Worm (Caenorhabditis elegans) whole organism, L1 larva: ENCODE measurements around the gene cpsf-1.

Experiments used
- C16A3.4 ChIP-seq: fragments of 150-350 bp; optimal IDR thresholded peaks from 2 replicates; lab custom pipeline; 2014; ENCODE audit warnings: missing biosample characterization, missing genetic modification characterization
- C34B4.2 ChIP-seq: sonication (generic microtip); optimal IDR thresholded peaks from 2 replicates; lab custom pipeline; 2017; ENCODE audit warnings: mild to moderate bottlenecking, missing genetic modification characterization, missing compliant biosample characterization
- aha-1 ChIP-seq: fragments of 150-350 bp; optimal IDR thresholded peaks from 2 replicates; lab custom pipeline; 2014; ENCODE audit warnings: missing biosample characterization, missing genetic modification characterization
- alr-1 ChIP-seq: fragments of 200-800 bp; sonication (Bioruptor generic); optimal IDR thresholded peaks from 2 replicates; lab custom pipeline; 2018; ENCODE audit warnings: borderline replicate concordance, mild to moderate bottlenecking, missing genetic modification characterization, missing compliant biosample characterization
- blmp-1 ChIP-seq: fragments of 150-350 bp; optimal IDR thresholded peaks from 2 replicates; lab custom pipeline; 2014; ENCODE audit warnings: missing biosample characterization, missing genetic modification characterization
- ceh-88 ChIP-seq: fragments of 200-800 bp; sonication (Bioruptor generic); IDR thresholded peaks from 2 replicates; pipeline ENCODE4 v1.3.6; 2022; ENCODE audit warnings: missing genetic modification characterization, missing compliant biosample characterization
- ces-1 ChIP-seq: fragments of 150-350 bp; optimal IDR thresholded peaks from 2 replicates; lab custom pipeline; 2014; ENCODE audit warnings: missing biosample characterization, missing genetic modification reagents, missing genetic modification characterization
- dpl-1 ChIP-seq, 3 experiments: fragments of 150-350 bp in 2 of 3; sonication (generic microtip) in 1 of 3; optimal IDR thresholded peaks; 2 replicates each; lab custom pipeline; 2014 to 2017; ENCODE audit warnings: missing biosample characterization in 3 of 3, missing genetic modification characterization in 3 of 3, missing genetic modification reagents in 3 of 3
- dsc-1 ChIP-seq: sonication (generic microtip); optimal IDR thresholded peaks from 2 replicates; lab custom pipeline; 2016; ENCODE audit warnings: mild to moderate bottlenecking, missing genetic modification characterization, missing compliant biosample characterization
- efl-1 ChIP-seq, 4 experiments: fragments of 150-350 bp; optimal IDR thresholded peaks in 3 of 4; peaks in 1 of 4; 1 replicate in 1 of 4; 2 replicates in 3 of 4; lab custom pipeline; 2014; ENCODE audit warnings: missing biosample characterization in 2 of 4, missing genetic modification characterization in 2 of 4, missing genetic modification reagents in 2 of 4
- egl-13 ChIP-seq: sonication (generic microtip); optimal IDR thresholded peaks from 2 replicates; lab custom pipeline; 2016; ENCODE audit warnings: missing genotype, missing genetic modification reagents, missing genetic modification characterization, missing compliant biosample characterization
- elt-3 ChIP-seq, 6 experiments: fragments of 150-350 bp in 1 of 6; sonication (generic microtip); optimal IDR thresholded peaks; 2 replicates each; lab custom pipeline; 2017 to 2018; ENCODE audit warnings: missing biosample characterization in 6 of 6, missing genetic modification characterization in 6 of 6, inconsistent platforms in 1 of 6
- fkh-8 ChIP-seq: sonication (generic microtip); optimal IDR thresholded peaks from 2 replicates; lab custom pipeline; 2016; ENCODE audit warnings: mild to moderate bottlenecking, missing genetic modification characterization, missing compliant biosample characterization
- hlh-4 ChIP-seq: sonication (generic microtip); optimal IDR thresholded peaks from 2 replicates; lab custom pipeline; 2016; ENCODE audit warnings: mild to moderate bottlenecking, missing genetic modification characterization, missing compliant biosample characterization
- irx-1 ChIP-seq: sonication (generic microtip); optimal IDR thresholded peaks from 2 replicates; lab custom pipeline; 2016; ENCODE audit warnings: missing genetic modification characterization, missing compliant biosample characterization
- jun-1 ChIP-seq: fragments of 150-350 bp; optimal IDR thresholded peaks from 2 replicates; lab custom pipeline; 2014; ENCODE audit warnings: missing biosample characterization, missing genetic modification reagents, missing genetic modification characterization
- lin-13 ChIP-seq: fragments of 150-350 bp; optimal IDR thresholded peaks from 2 replicates; lab custom pipeline; 2014; ENCODE audit warnings: missing biosample characterization, missing genetic modification reagents, missing genetic modification characterization
- lin-14 ChIP-seq: fragments of 200-800 bp; sonication (Bioruptor generic); optimal IDR thresholded peaks from 2 replicates; lab custom pipeline; 2018; ENCODE audit warnings: mild to moderate bottlenecking, missing genetic modification characterization, moderate library complexity, missing compliant biosample characterization
- lin-15B ChIP-seq: fragments of 150-350 bp; sonication (generic microtip); optimal IDR thresholded peaks from 3 replicates; lab custom pipeline; 2014; ENCODE audit warnings: missing biosample characterization, missing genetic modification characterization
- lin-39 ChIP-seq: fragments of 150-350 bp; optimal IDR thresholded peaks from 2 replicates; lab custom pipeline; 2014; ENCODE audit warnings: missing biosample characterization, missing genetic modification reagents, missing genetic modification characterization
- lir-3 ChIP-seq: sonication (generic microtip); optimal IDR thresholded peaks from 2 replicates; lab custom pipeline; 2016; ENCODE audit warnings: mild to moderate bottlenecking, missing genetic modification characterization, moderate library complexity, missing compliant biosample characterization; ENCODE audit not compliant: poor library complexity
- mef-2 ChIP-seq: fragments of 150-350 bp; optimal IDR thresholded peaks from 2 replicates; lab custom pipeline; 2014; ENCODE audit warnings: missing biosample characterization, missing genetic modification characterization
- mep-1 ChIP-seq: fragments of 150-350 bp; optimal IDR thresholded peaks from 2 replicates; lab custom pipeline; 2014; ENCODE audit warnings: missing biosample characterization, missing genetic modification characterization
- nhr-12 ChIP-seq: sonication (generic microtip); optimal IDR thresholded peaks from 2 replicates; lab custom pipeline; 2017; ENCODE audit warnings: missing biosample characterization, missing genetic modification characterization
- nhr-19 ChIP-seq: fragments of 200-800 bp; sonication (Bioruptor generic); conservative IDR thresholded peaks from 2 replicates; pipeline ENCODE4 v1.3.6; 2022; ENCODE audit warnings: missing genetic modification characterization, missing compliant biosample characterization
- nhr-20 ChIP-seq: sonication (generic microtip); optimal IDR thresholded peaks from 2 replicates; lab custom pipeline; 2016; ENCODE audit warnings: mild to moderate bottlenecking, missing genetic modification characterization, missing compliant biosample characterization
- nhr-28 ChIP-seq: fragments of 150-350 bp; optimal IDR thresholded peaks from 2 replicates; lab custom pipeline; 2014; ENCODE audit warnings: missing biosample characterization, missing genetic modification characterization
- nhr-47 ChIP-seq: sonication (generic microtip); optimal IDR thresholded peaks from 2 replicates; lab custom pipeline; 2016; ENCODE audit warnings: mild to moderate bottlenecking, missing genetic modification characterization, moderate library complexity, missing compliant biosample characterization
- nhr-71 ChIP-seq: sonication (generic microtip); optimal IDR thresholded peaks from 2 replicates; lab custom pipeline; 2016; ENCODE audit warnings: mild to moderate bottlenecking, missing genetic modification characterization, moderate library complexity, missing compliant biosample characterization
- nhr-76 ChIP-seq: sonication (generic microtip); optimal IDR thresholded peaks from 2 replicates; lab custom pipeline; 2017; ENCODE audit warnings: missing biosample characterization, missing genetic modification characterization
- nhr-77 ChIP-seq: fragments of 150-350 bp; optimal IDR thresholded peaks from 2 replicates; lab custom pipeline; 2014; ENCODE audit warnings: missing biosample characterization, missing genetic modification characterization
- nhr-84 ChIP-seq: sonication (generic microtip); optimal IDR thresholded peaks from 2 replicates; lab custom pipeline; 2017; ENCODE audit warnings: missing biosample characterization, missing genetic modification characterization
- nhr-85 ChIP-seq: sonication (generic microtip); peaks from one replicate; lab custom pipeline; 2016; ENCODE audit warnings: missing genetic modification characterization, inconsistent platforms, missing compliant biosample characterization
- pag-3 ChIP-seq: sonication (generic microtip); optimal IDR thresholded peaks from 2 replicates; lab custom pipeline; 2017; ENCODE audit warnings: missing genetic modification characterization, mild to moderate bottlenecking, missing compliant biosample characterization, antibody characterized with exemption, borderline replicate concordance; ENCODE audit not compliant: insufficient read depth
- pqm-1 ChIP-seq: sonication (generic microtip); optimal IDR thresholded peaks from 3 replicates; lab custom pipeline; 2017; ENCODE audit warnings: missing biosample characterization, missing genetic modification characterization
- rnt-1 ChIP-seq: sonication (generic microtip); optimal IDR thresholded peaks from 2 replicates; lab custom pipeline; 2016; ENCODE audit warnings: mild to moderate bottlenecking, missing genetic modification characterization, moderate library complexity, missing compliant biosample characterization
- snpc-4 ChIP-seq: fragments of 150-350 bp; optimal IDR thresholded peaks from 2 replicates; lab custom pipeline; 2014; ENCODE audit warnings: missing biosample characterization, missing genetic modification characterization
- snu-23 ChIP-seq: sonication (generic microtip); optimal IDR thresholded peaks from 2 replicates; lab custom pipeline; 2016; ENCODE audit warnings: missing genetic modification characterization, missing compliant biosample characterization
- sup-37 ChIP-seq: fragments of 200-800 bp; sonication (Bioruptor generic); optimal IDR thresholded peaks from 2 replicates; lab custom pipeline; 2018; ENCODE audit warnings: mild to moderate bottlenecking, missing genetic modification characterization, missing compliant biosample characterization
- swsn-7 ChIP-seq: sonication (generic microtip); optimal IDR thresholded peaks from 2 replicates; lab custom pipeline; 2016; ENCODE audit warnings: missing genetic modification characterization, missing compliant biosample characterization
- tbx-2 ChIP-seq: sonication (generic microtip); optimal IDR thresholded peaks from 2 replicates; lab custom pipeline; 2016; ENCODE audit warnings: missing genetic modification characterization, missing compliant biosample characterization
- unc-130 ChIP-seq: fragments of 150-350 bp; optimal IDR thresholded peaks from 2 replicates; lab custom pipeline; 2017; ENCODE audit warnings: missing biosample characterization, missing genetic modification characterization, inconsistent platforms
- unc-62 ChIP-seq: fragments of 150-350 bp; optimal IDR thresholded peaks from 2 replicates; lab custom pipeline; 2014; ENCODE audit warnings: missing biosample characterization, missing genetic modification reagents, missing genetic modification characterization
- ztf-4 ChIP-seq: fragments of 150-350 bp; optimal IDR thresholded peaks from 2 replicates; lab custom pipeline; 2014; ENCODE audit warnings: missing biosample characterization, missing genetic modification characterization

cpsf-1 gene

ce11 chrIV:2032946-2033411 lies at the start of gene cpsf-1 (continued):
- peak; percentile 3 for TF ChIP-seq ces-1 (GFP tag; lab: Kevin White, UChicago)
- peak; percentile 93 for TF ChIP-seq lin-15B (tag; lab: Kevin White, UChicago)
- no peak for TF ChIP-seq swsn-7 (tag; lab: Kevin White, UChicago)
- no peak for TF ChIP-seq C34B4.2 (tag; lab: Kevin White, UChicago)
- TF ChIP-seq snu-23 = peak; percentile 91
- no peak for TF ChIP-seq pqm-1 (tag; lab: Kevin White, UChicago)
- no peak for TF ChIP-seq ztf-4 (tag; lab: Kevin White, UChicago)
- TF ChIP-seq unc-130 (tag; lab: Kevin White, UChicago) = peak; percentile 96
- TF ChIP-seq dpl-1 (GFP tag; optimal IDR thresholded peaks at IDR 0.05; lab: Kevin White, UChicago) = peak; percentile 82 to 85 (median 83)
- TF ChIP-seq aha-1 (tag; lab: Kevin White, UChicago) = no peak
- peak; percentile 60 for TF ChIP-seq dsc-1 (tag; lab: Kevin White, UChicago)
- TF ChIP-seq unc-62 (GFP tag; lab: Kevin White, UChicago) = no peak
- TF ChIP-seq lin-13 = peak; percentile 90
- peak; percentile 90 for TF ChIP-seq mep-1 (tag; lab: Kevin White, UChicago)
- peak; percentile 52 for TF ChIP-seq mef-2 (tag; lab: Kevin White, UChicago)
- no peak for TF ChIP-seq nhr-47 (tag; lab: Kevin White, UChicago)
- TF ChIP-seq tbx-2 (tag; lab: Kevin White, UChicago) = peak; percentile 84
- no peak for TF ChIP-seq nhr-12 (tag; lab: Kevin White, UChicago)
- TF ChIP-seq snpc-4 (tag; lab: Kevin White, UChicago) = peak; percentile 44
- peak; percentile 85 for TF ChIP-seq nhr-85 (tag; lab: Kevin White, UChicago)
- TF ChIP-seq blmp-1 (tag; lab: Kevin White, UChicago) = peak; percentile 87
- TF ChIP-seq egl-13 (tag; lab: Kevin White, UChicago) = peak; percentile 53
- TF ChIP-seq nhr-84 (tag; lab: Kevin White, UChicago) = no peak
- peak; percentile 81 for TF ChIP-seq nhr-20 (tag; lab: Kevin White, UChicago)
- peak; percentile 42 for TF ChIP-seq irx-1 (tag; lab: Kevin White, UChicago)
- TF ChIP-seq hlh-4 (tag; lab: Kevin White, UChicago) = no peak
- peak; percentile 91 for TF ChIP-seq nhr-77 (tag; lab: Kevin White, UChicago)
- peak; percentile 77 for TF ChIP-seq nhr-19
- no peak for TF ChIP-seq pag-3
- no peak for TF ChIP-seq sup-37
- no peak for TF ChIP-seq nhr-71 (tag; lab: Kevin White, UChicago)
- no peak for TF ChIP-seq lir-3 (tag; lab: Kevin White, UChicago)

- TF ChIP-seq jun-1 (tag; lab: Kevin White, UChicago) (no peak), egl-13 (tag; lab: Kevin White, UChicago) (no peak), lin-13 (no peak), swsn-7 (tag; lab: Kevin White, UChicago) (no peak), alr-1 (tag; lab: Kevin White, UChicago) (no peak), C16A3.4 (no peak), nhr-28 (tag; lab: Kevin White, UChicago) (no peak), nhr-76 (no peak), irx-1 (tag; lab: Kevin White, UChicago) (no peak), nhr-77 (tag; lab: Kevin White, UChicago) (no peak), lin-39 (no peak)
- TF ChIP-seq, all 84 proteins: peak for 0
Measured at ce11 chrIV:2080340-2080739, 47.5 kb upstream of the cpsf-1 start.

DNA sequence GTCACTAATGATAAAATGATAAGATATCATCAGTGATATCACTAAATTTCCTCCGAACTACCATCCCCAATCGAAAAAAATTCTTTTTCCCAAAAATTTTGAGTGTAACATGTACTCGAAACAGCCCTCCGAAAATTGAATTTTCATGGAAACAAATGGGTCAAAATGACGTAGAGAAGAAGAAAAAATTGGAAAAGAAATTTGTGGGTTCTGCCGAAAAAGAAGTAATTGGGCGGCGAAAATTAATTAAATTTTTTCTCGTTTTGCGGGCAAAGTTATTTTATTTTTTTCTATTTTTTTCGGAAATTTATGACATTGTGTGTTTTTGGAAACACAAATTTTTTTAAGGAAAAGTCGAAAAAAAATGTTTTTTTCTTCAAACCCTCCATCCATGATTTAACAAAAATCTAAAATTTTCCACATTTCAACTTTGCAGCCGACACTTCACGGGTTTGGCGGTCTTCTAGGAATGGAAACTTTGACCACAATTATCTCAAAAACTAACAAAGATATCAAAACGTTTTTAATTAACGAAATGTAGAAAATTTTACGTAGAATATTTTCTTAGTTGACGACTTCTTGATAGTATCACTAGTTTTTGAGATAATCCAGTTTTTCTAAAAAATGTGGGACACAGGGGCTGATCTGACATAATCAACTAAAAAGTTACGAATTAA lies 44.5 kb upstream of the cpsf-1 start:
- peak; percentile 52 for TF ChIP-seq nhr-71 (tag; lab: Kevin White, UChicago)
- TF ChIP-seq rnt-1 (tag; lab: Kevin White, UChicago) = no peak
- TF ChIP-seq elt-3 (tag; optimal IDR thresholded peaks at IDR 0.05; lab: Kevin White, UChicago) = peak in 1 of 6 experiments; percentile 0
- TF ChIP-seq efl-1 (optimal IDR thresholded peaks at IDR 0.05; lab: Kevin White, UChicago) = no peak
- TF ChIP-seq efl-1 (GFP tag; optimal IDR thresholded peaks at IDR 0.05 in 1 of 2; lab: Kevin White, UChicago) = peak in 1 of 2 experiments; percentile 54
- TF ChIP-seq ceh-88 (GFP tag; lab: Robert Waterston, UW) = no peak
- TF ChIP-seq lin-14 (GFP tag; lab: Kevin White, UChicago) = peak; percentile 52
- no peak for TF ChIP-seq blmp-1 (tag; lab: Kevin White, UChicago)
- TF ChIP-seq tbx-2 (tag; lab: Kevin White, UChicago) = peak; percentile 34
- TF ChIP-seq fkh-8 (tag; lab: Kevin White, UChicago) = peak; percentile 37
- peak; percentile 48 for TF ChIP-seq nhr-47 (tag; lab: Kevin White, UChicago)
